Worm (Caenorhabditis elegans) whole organism, L4/young adult: ENCODE results near the gene T22D1.18.

ENCODE experiments used
- dao-5 ChIP-seq: sonication (generic microtip); optimal IDR thresholded peaks from 2 replicates; lab custom pipeline; 2016; ENCODE audit warnings: missing genotype, missing genetic modification characterization, moderate library complexity, missing compliant biosample characterization
- him-1 ChIP-seq: sonication (generic microtip); optimal IDR thresholded peaks from 2 replicates; lab custom pipeline; 2016; ENCODE audit warnings: missing genotype, missing genetic modification reagents, missing genetic modification characterization, missing compliant biosample characterization

ce11 chrIV:6956668-6957067 is 36.7 kb upstream of the T22D1.18 start:
- TF ChIP-seq him-1 (tag; lab: Kevin White, UChicago): no peak
- no peak for TF ChIP-seq dao-5 (tag; lab: Kevin White, UChicago)
